Worm (Caenorhabditis elegans) whole organism, young adult: Measurements from ENCODE around the gene srh-286.

ENCODE experiments used
- B0019.2 ChIP-seq: fragments of 200-800 bp; sonication (Bioruptor generic); conservative IDR thresholded peaks from 2 replicates; pipeline ENCODE4 v1.3.6; 2022; ENCODE audit warnings: missing genetic modification reagents, missing genetic modification characterization, missing compliant biosample characterization
- C17E4.6 ChIP-seq: fragments of 200-800 bp; sonication (Bioruptor generic); IDR thresholded peaks from 2 replicates; pipeline ENCODE4 v1.3.6; 2022; ENCODE audit warnings: missing genetic modification reagents, missing genetic modification characterization, missing compliant biosample characterization
- D2030.7 ChIP-seq: fragments of 200-800 bp; sonication (Bioruptor generic); IDR thresholded peaks from 2 replicates; pipeline ENCODE4 v1.3.6; 2022; ENCODE audit warnings: missing genetic modification reagents, missing genetic modification characterization, missing compliant biosample characterization
- F22D6.2 ChIP-seq: sonication (generic microtip); optimal IDR thresholded peaks from 2 replicates; lab custom pipeline; 2016; ENCODE audit warnings: mild to moderate bottlenecking, missing genetic modification characterization, missing compliant biosample characterization
- F23B12.7 ChIP-seq: sonication (generic microtip); optimal IDR thresholded peaks from 2 replicates; lab custom pipeline; 2017; ENCODE audit warnings: missing genetic modification characterization, mild to moderate bottlenecking, missing compliant biosample characterization, antibody characterized with exemption, moderate library complexity; ENCODE audit not compliant: insufficient read depth
- F49E8.2 ChIP-seq: sonication (generic microtip); optimal IDR thresholded peaks from 3 replicates; lab custom pipeline; 2017; ENCODE audit warnings: missing genetic modification characterization, mild to moderate bottlenecking, missing compliant biosample characterization, antibody characterized with exemption, moderate library complexity; ENCODE audit not compliant: insufficient read depth
- F52B5.7 ChIP-seq: sonication (generic microtip); optimal IDR thresholded peaks from 2 replicates; lab custom pipeline; 2016; ENCODE audit warnings: mild to moderate bottlenecking, missing genetic modification characterization, missing compliant biosample characterization
- K12H6.12 ChIP-seq: fragments of 200-800 bp; sonication (Bioruptor generic); optimal IDR thresholded peaks from 2 replicates; lab custom pipeline; 2018; ENCODE audit warnings: mild to moderate bottlenecking, missing genetic modification characterization, missing compliant biosample characterization
- Y53G8AR.9 ChIP-seq: fragments of 200-800 bp; sonication (Bioruptor generic); conservative IDR thresholded peaks from 2 replicates; pipeline ENCODE4 v1.3.6; 2022; ENCODE audit warnings: missing genetic modification reagents, missing genetic modification characterization, missing compliant biosample characterization
- Y56A3A.18 ChIP-seq: fragments of 200-800 bp; sonication (Bioruptor generic); IDR thresholded peaks from 2 replicates; pipeline ENCODE4 v1.3.6; 2022; ENCODE audit warnings: missing genetic modification reagents, missing genetic modification characterization, missing compliant biosample characterization
- Y67H2A.10 ChIP-seq: fragments of 200-800 bp; sonication (Bioruptor generic); conservative IDR thresholded peaks from 2 replicates; pipeline ENCODE4 v1.3.6; 2022; ENCODE audit warnings: missing genetic modification reagents, missing genetic modification characterization, missing compliant biosample characterization
- ama-1 ChIP-seq, 3 experiments: fragments of 150-350 bp in 1 of 3; sonication (generic microtip) in 2 of 3; optimal IDR thresholded peaks; 2 replicates each; lab custom pipeline; 2014 to 2018; ENCODE audit warnings: missing biosample characterization in 2 of 3, missing genetic modification characterization in 2 of 3, missing genetic modification reagents in 2 of 3
- attf-5 ChIP-seq: fragments of 200-800 bp; sonication (Bioruptor generic); optimal IDR thresholded peaks from 2 replicates; lab custom pipeline; 2018; ENCODE audit warnings: mild to moderate bottlenecking, missing genetic modification characterization, missing compliant biosample characterization
- bed-1 ChIP-seq: fragments of 200-800 bp; sonication (Bioruptor generic); IDR thresholded peaks from 2 replicates; pipeline ENCODE4 v1.3.6; 2022; ENCODE audit warnings: missing genetic modification reagents, missing genetic modification characterization, missing compliant biosample characterization
- ccch-3 ChIP-seq: fragments of 200-800 bp; sonication (Bioruptor generic); optimal IDR thresholded peaks from 2 replicates; lab custom pipeline; 2018; ENCODE audit warnings: mild to moderate bottlenecking, missing genetic modification characterization, missing compliant biosample characterization
- cebp-2 ChIP-seq: fragments of 200-800 bp; sonication (Bioruptor generic); IDR thresholded peaks from 2 replicates; pipeline ENCODE4 v1.3.6; 2022; ENCODE audit warnings: missing genetic modification characterization, missing compliant biosample characterization
- ceh-100 ChIP-seq: fragments of 200-800 bp; sonication (Bioruptor generic); IDR thresholded peaks from 2 replicates; pipeline ENCODE4 v1.3.6; 2022; ENCODE audit warnings: missing genetic modification reagents, missing genetic modification characterization, missing compliant biosample characterization
- ceh-27 ChIP-seq: fragments of 200-800 bp; sonication (Bioruptor generic); optimal IDR thresholded peaks from 2 replicates; lab custom pipeline; 2018; ENCODE audit warnings: mild to moderate bottlenecking, missing genetic modification characterization, moderate library complexity, missing compliant biosample characterization
- hlh-12 ChIP-seq: sonication (generic microtip); optimal IDR thresholded peaks from 2 replicates; lab custom pipeline; 2016; ENCODE audit warnings: missing genetic modification characterization, missing compliant biosample characterization
- hrde-1 ChIP-seq: sonication (generic microtip); optimal IDR thresholded peaks from 2 replicates; lab custom pipeline; 2016; ENCODE audit warnings: missing genetic modification characterization, mild to moderate bottlenecking, missing compliant biosample characterization, moderate library complexity, missing genotype, missing genetic modification reagents, borderline replicate concordance
- let-526 ChIP-seq: fragments of 200-800 bp; sonication (Bioruptor generic); IDR thresholded peaks from 2 replicates; pipeline ENCODE4 v1.3.6; 2022; ENCODE audit warnings: missing genetic modification reagents, missing genetic modification characterization, missing compliant biosample characterization
- lin-26 ChIP-seq: fragments of 200-800 bp; sonication (Bioruptor generic); IDR thresholded peaks from 2 replicates; pipeline ENCODE4 v1.3.6; 2022; ENCODE audit warnings: missing genetic modification reagents, missing genetic modification characterization, missing compliant biosample characterization
- lsy-27 ChIP-seq: sonication (generic microtip); optimal IDR thresholded peaks from 2 replicates; lab custom pipeline; 2017; ENCODE audit warnings: missing genetic modification characterization, mild to moderate bottlenecking, missing compliant biosample characterization, antibody characterized with exemption, missing genotype, borderline replicate concordance; ENCODE audit not compliant: insufficient read depth
- mcd-1 ChIP-seq: fragments of 200-800 bp; sonication (Bioruptor generic); IDR thresholded peaks from 2 replicates; pipeline ENCODE4 v1.3.6; 2022; ENCODE audit warnings: missing genetic modification reagents, missing genetic modification characterization, missing compliant biosample characterization
- nfya-1 ChIP-seq: sonication (generic microtip); optimal IDR thresholded peaks from 2 replicates; lab custom pipeline; 2017; ENCODE audit warnings: antibody characterized with exemption, missing compliant biosample characterization, missing genetic modification characterization, borderline replicate concordance; ENCODE audit not compliant: insufficient read depth
- nfya-2 ChIP-seq: fragments of 200-800 bp; sonication (Bioruptor generic); IDR thresholded peaks from 2 replicates; pipeline ENCODE4 v1.3.6; 2022; ENCODE audit warnings: missing genetic modification reagents, missing genetic modification characterization, missing compliant biosample characterization
- nhr-179 ChIP-seq: sonication (generic microtip); optimal IDR thresholded peaks from 2 replicates; lab custom pipeline; 2016; ENCODE audit warnings: mild to moderate bottlenecking, missing genetic modification characterization, missing compliant biosample characterization
- nhr-90 ChIP-seq: sonication (generic microtip); optimal IDR thresholded peaks from 2 replicates; lab custom pipeline; 2016; ENCODE audit warnings: missing genotype, mild to moderate bottlenecking, missing genetic modification characterization, missing compliant biosample characterization
- pbrm-1 ChIP-seq: fragments of 200-800 bp; sonication (Bioruptor generic); IDR thresholded peaks from 2 replicates; pipeline ENCODE4 v1.3.6; 2022; ENCODE audit warnings: missing genetic modification reagents, missing genetic modification characterization, missing compliant biosample characterization
- pha-4 ChIP-seq: fragments of 150-350 bp; sonication (generic microtip); optimal IDR thresholded peaks from 2 replicates; lab custom pipeline; 2014; ENCODE audit warnings: missing biosample characterization, missing genetic modification reagents, missing genetic modification characterization
- rpc-1 ChIP-seq, 2 experiments: fragments of 150-350 bp in 1 of 2; sonication (generic microtip) in 1 of 2; optimal IDR thresholded peaks; 2 replicates each; lab custom pipeline; 2014 to 2018; ENCODE audit warnings: missing biosample characterization in 1 of 2, missing genetic modification characterization in 1 of 2, missing genetic modification reagents in 1 of 2, missing genotype in 1 of 2
- snpc-4 ChIP-seq, 5 experiments: fragments of 150-350 bp in 1 of 5; sonication (generic microtip) in 4 of 5; optimal IDR thresholded peaks; 2 replicates each; lab custom pipeline; 2014 to 2018; ENCODE audit warnings: missing genetic modification characterization in 5 of 5, missing biosample characterization in 3 of 5, antibody characterized with exemption in 2 of 5, mild to moderate bottlenecking in 2 of 5, missing compliant biosample characterization in 2 of 5, missing genotype in 2 of 5, moderate library complexity in 2 of 5, missing genetic modification reagents in 1 of 5
- somi-1 ChIP-seq: fragments of 200-800 bp; sonication (Bioruptor generic); optimal IDR thresholded peaks from 2 replicates; lab custom pipeline; 2018; ENCODE audit warnings: mild to moderate bottlenecking, missing genetic modification characterization, missing compliant biosample characterization
- tbp1 ChIP-seq: fragments of 200-800 bp; sonication (Bioruptor generic); optimal IDR thresholded peaks from 2 replicates; lab custom pipeline; 2018; ENCODE audit warnings: mild to moderate bottlenecking, missing genetic modification characterization, missing compliant biosample characterization
- unc-62 ChIP-seq: fragments of 150-350 bp; optimal IDR thresholded peaks from 2 replicates; lab custom pipeline; 2014; ENCODE audit warnings: missing biosample characterization, missing genetic modification reagents, missing genetic modification characterization
- zim-3 ChIP-seq: sonication (generic microtip); optimal IDR thresholded peaks from 2 replicates; lab custom pipeline; 2017; ENCODE audit warnings: mild to moderate bottlenecking, missing genetic modification characterization, moderate library complexity, missing compliant biosample characterization
- ztf-22 ChIP-seq: fragments of 200-800 bp; sonication (Bioruptor generic); optimal IDR thresholded peaks from 2 replicates; lab custom pipeline; 2018; ENCODE audit warnings: mild to moderate bottlenecking, missing genetic modification characterization, moderate library complexity, missing compliant biosample characterization

The srh-286 gene

ce11 chrV:17802519-17802918 lies 41.5 kb downstream of the srh-286 start, which contains the start of the genes Y94A7B.11 and srh-292:
TSS of gene Y94A7B.11 (minus strand) at chrV:17802619.
TSS of gene srh-292 (plus strand) at chrV:17802769.
- TF ChIP-seq C17E4.6 (GFP tag; lab: Robert Waterston, UW) (no peak), bed-1 (no peak), Y53G8AR.9 (no peak), Y67H2A.10 (GFP tag; lab: Robert Waterston, UW) (no peak), hlh-12 (tag; lab: Kevin White, UChicago) (no peak), cebp-2 (GFP tag; lab: Robert Waterston, UW) (no peak), snpc-4 (GFP tag; optimal IDR thresholded peaks at IDR 0.05; lab: Kevin White, UChicago) (no peak), snpc-4 (tag; optimal IDR thresholded peaks at IDR 0.05; lab: Kevin White, UChicago) (no peak), zim-3 (tag; lab: Kevin White, UChicago) (no peak), unc-62 (no peak), B0019.2 (GFP tag; lab: Robert Waterston, UW) (no peak), Y56A3A.18 (no peak), F52B5.7 (tag; lab: Kevin White, UChicago) (no peak), rpc-1 (optimal IDR thresholded peaks at IDR 0.05; lab: Kevin White, UChicago) (no peak), rpc-1 (tag; optimal IDR thresholded peaks at IDR 0.05; lab: Kevin White, UChicago) (no peak), let-526 (GFP tag; lab: Robert Waterston, UW) (no peak), somi-1 (GFP tag; lab: Kevin White, UChicago) (no peak), tbp1 (no peak), lin-26 (GFP tag; lab: Robert Waterston, UW) (no peak)

- TF ChIP-seq hlh-12 (tag; lab: Kevin White, UChicago) (no peak), pha-4 (tag; lab: Kevin White, UChicago) (no peak), ccch-3 (GFP tag; lab: Kevin White, UChicago) (no peak), D2030.7 (GFP tag; lab: Robert Waterston, UW) (no peak), F23B12.7 (tag; lab: Kevin White, UChicago) (no peak), ztf-22 (GFP tag; lab: Kevin White, UChicago) (no peak), nhr-90 (tag; lab: Kevin White, UChicago) (no peak), nfya-2 (no peak), ceh-100 (GFP tag; lab: Robert Waterston, UW) (no peak), mcd-1 (GFP tag; lab: Robert Waterston, UW) (no peak), F49E8.2 (tag; lab: Kevin White, UChicago) (no peak), pbrm-1 (GFP tag; lab: Robert Waterston, UW) (no peak), hrde-1 (tag; lab: Kevin White, UChicago) (no peak), ceh-27 (GFP tag; lab: Kevin White, UChicago) (no peak), lin-26 (GFP tag; lab: Robert Waterston, UW) (no peak), nfya-1 (tag; lab: Kevin White, UChicago) (no peak)
Observed at ce11 chrV:17800538-17800937, 43.5 kb downstream of the srh-286 start, which contains the start of gene srh-287. TSS of gene srh-287 (plus strand) at chrV:17800838.

ce11 chrV:17798789-17799188 lies 45.2 kb downstream of the srh-286 start, which contains the start of gene srx-18:
TSS of gene srx-18 (minus strand) at chrV:17798889.
- TF ChIP-seq nfya-2: no peak
- no peak for TF ChIP-seq lsy-27
- TF ChIP-seq K12H6.12 (tag; lab: Kevin White, UChicago): no peak
- TF ChIP-seq attf-5: no peak
- TF ChIP-seq F52B5.7 (tag; lab: Kevin White, UChicago): no peak
- TF ChIP-seq nhr-179 (tag; lab: Kevin White, UChicago): no peak
- no peak for TF ChIP-seq ccch-3 (GFP tag; lab: Kevin White, UChicago)
- TF ChIP-seq D2030.7 (GFP tag; lab: Robert Waterston, UW): no peak
- no peak for TF ChIP-seq F22D6.2 (tag; lab: Kevin White, UChicago)
- no peak for TF ChIP-seq ama-1 (optimal IDR thresholded peaks at IDR 0.05; lab: Kevin White, UChicago)
- TF ChIP-seq ama-1 (GFP tag; optimal IDR thresholded peaks at IDR 0.05; lab: Kevin White, UChicago): no peak
